Fruit fly (Drosophila melanogaster) whole organism, larva: ENCODE results near the gene Cypl.

ENCODE experiments used
- noc ChIP-seq: fragments of 200-800 bp; sonication (Bioruptor generic); optimal IDR thresholded peaks from 3 replicates; lab custom pipeline; 2019; ENCODE audit warnings: missing biosample characterization, mild to moderate bottlenecking, missing genetic modification characterization, moderate library complexity

Gene Cypl

dm6 chr3L:539383-540088 is 3.2 kb downstream of the Cypl start:
- TF ChIP-seq noc (tag; lab: Kevin White, UChicago) = no peak

dm6 chr3L:536104-536503 is 6.6 kb downstream of the Cypl start:
- TF ChIP-seq noc (tag; lab: Kevin White, UChicago) = no peak

dm6 chr3L:533807-534206 is 8.9 kb downstream of the Cypl start:
- TF ChIP-seq noc (tag; lab: Kevin White, UChicago) = no peak

dm6 chr3L:531280-531853 is 11.4 kb downstream of the Cypl start:
- no peak for TF ChIP-seq noc (tag; lab: Kevin White, UChicago)

- no peak for TF ChIP-seq noc (tag; lab: Kevin White, UChicago)
Measured at dm6 chr3L:530813-531212, 11.9 kb downstream of the Cypl start.

- TF ChIP-seq noc (tag; lab: Kevin White, UChicago) = no peak
Measured at dm6 chr3L:528037-528436, 14.7 kb downstream of the Cypl start, which contains the start of gene CG34269. CG34269 (plus strand) TSS chr3L:528337.

- TF ChIP-seq noc (tag; lab: Kevin White, UChicago) = no peak
Measured at dm6 chr3L:524246-524645, 18.5 kb downstream of the Cypl start.

- TF ChIP-seq noc (tag; lab: Kevin White, UChicago) = no peak
Measured at dm6 chr3L:520465-521216, 22.1 kb downstream of the Cypl start.

dm6 chr3L:516948-517599 is 25.7 kb downstream of the Cypl start:
- TF ChIP-seq noc (tag; lab: Kevin White, UChicago) = no peak

dm6 chr3L:516544-516943 is 26.2 kb downstream of the Cypl start:
- no peak for TF ChIP-seq noc (tag; lab: Kevin White, UChicago)

dm6 chr3L:515614-516013 is 27.1 kb downstream of the Cypl start:
- no peak for TF ChIP-seq noc (tag; lab: Kevin White, UChicago)

dm6 chr3L:513656-514055 is 29.1 kb downstream of the Cypl start:
- no peak for TF ChIP-seq noc (tag; lab: Kevin White, UChicago)

dm6 chr3L:511755-512209 is 30.9 kb downstream of the Cypl start:
- peak; percentile 71 for TF ChIP-seq noc (tag; lab: Kevin White, UChicago)

dm6 chr3L:510823-511227 is 31.9 kb downstream of the Cypl start:
- TF ChIP-seq noc (tag; lab: Kevin White, UChicago) = no peak

- no peak for TF ChIP-seq noc (tag; lab: Kevin White, UChicago)
Measured at dm6 chr3L:507576-508322, 35.0 kb downstream of the Cypl start.
